Worm (Caenorhabditis elegans) whole organism, young adult: ENCODE data around the gene zip-3.

Experiments
- B0035.1 ChIP-seq: sonication (generic microtip); optimal IDR thresholded peaks from 2 replicates; lab custom pipeline; 2016; ENCODE audit warnings: missing genetic modification characterization, mild to moderate bottlenecking, missing compliant biosample characterization, missing genotype, missing genetic modification reagents
- D2030.7 ChIP-seq: fragments of 200-800 bp; sonication (Bioruptor generic); IDR thresholded peaks from 2 replicates; pipeline ENCODE4 v1.3.6; 2022; ENCODE audit warnings: missing genetic modification reagents, missing genetic modification characterization, missing compliant biosample characterization
- F22D6.2 ChIP-seq: sonication (generic microtip); optimal IDR thresholded peaks from 2 replicates; lab custom pipeline; 2016; ENCODE audit warnings: mild to moderate bottlenecking, missing genetic modification characterization, missing compliant biosample characterization
- F57A8.1 ChIP-seq: fragments of 200-800 bp; sonication (Bioruptor generic); optimal IDR thresholded peaks from 2 replicates; lab custom pipeline; 2018; ENCODE audit warnings: mild to moderate bottlenecking, missing genetic modification characterization, moderate library complexity, missing compliant biosample characterization
- K11D2.4 ChIP-seq: fragments of 200-800 bp; sonication (Bioruptor generic); IDR thresholded peaks from 2 replicates; pipeline ENCODE4 v1.3.6; 2022; ENCODE audit warnings: missing genetic modification reagents, missing genetic modification characterization, missing compliant biosample characterization
- ZK185.1 ChIP-seq: sonication (generic microtip); optimal IDR thresholded peaks from 2 replicates; lab custom pipeline; 2016; ENCODE audit warnings: mild to moderate bottlenecking, missing genetic modification characterization, missing compliant biosample characterization; ENCODE audit not compliant: poor library complexity, severe bottlenecking
- atf-7 ChIP-seq: sonication (generic microtip); optimal IDR thresholded peaks from 2 replicates; lab custom pipeline; 2017; ENCODE audit warnings: mild to moderate bottlenecking, missing genetic modification characterization, missing compliant biosample characterization
- cebp-1 ChIP-seq, 2 experiments: fragments of 200-800 bp in 1 of 2; sonication (Bioruptor generic) in 1 of 2; sonication (generic microtip) in 1 of 2; IDR thresholded peaks in 1 of 2; optimal IDR thresholded peaks in 1 of 2; 2 replicates each; pipeline versions ENCODE4 v1.3.6 to Lab custom; 2017 to 2022; ENCODE audit warnings: missing compliant biosample characterization in 2 of 2, missing genetic modification characterization in 2 of 2, mild to moderate bottlenecking in 1 of 2, missing genetic modification reagents in 1 of 2, moderate library complexity in 1 of 2
- cebp-2 ChIP-seq: fragments of 200-800 bp; sonication (Bioruptor generic); IDR thresholded peaks from 2 replicates; pipeline ENCODE4 v1.3.6; 2022; ENCODE audit warnings: missing genetic modification characterization, missing compliant biosample characterization
- ceh-100 ChIP-seq: fragments of 200-800 bp; sonication (Bioruptor generic); IDR thresholded peaks from 2 replicates; pipeline ENCODE4 v1.3.6; 2022; ENCODE audit warnings: missing genetic modification reagents, missing genetic modification characterization, missing compliant biosample characterization
- die-1 ChIP-seq: sonication (generic microtip); optimal IDR thresholded peaks from 2 replicates; lab custom pipeline; 2016; ENCODE audit warnings: missing genotype, mild to moderate bottlenecking, missing genetic modification characterization, missing compliant biosample characterization
- dox-1 ChIP-seq: fragments of 200-800 bp; sonication (Bioruptor generic); IDR thresholded peaks from 2 replicates; pipeline ENCODE4 v1.3.6; 2022; ENCODE audit warnings: missing genetic modification reagents, missing genetic modification characterization, missing compliant biosample characterization
- dpl-1 ChIP-seq: fragments of 150-350 bp; optimal IDR thresholded peaks from 2 replicates; lab custom pipeline; 2014; ENCODE audit warnings: missing biosample characterization, missing genetic modification reagents, missing genetic modification characterization
- egrh-3 ChIP-seq: fragments of 200-800 bp; sonication (Bioruptor generic); IDR thresholded peaks from 2 replicates; pipeline ENCODE4 v1.3.6; 2022; ENCODE audit warnings: missing genetic modification reagents, missing genetic modification characterization, missing compliant biosample characterization
- fkh-3 ChIP-seq: sonication (generic microtip); optimal IDR thresholded peaks from 2 replicates; lab custom pipeline; 2016; ENCODE audit warnings: mild to moderate bottlenecking, missing genetic modification characterization, missing compliant biosample characterization
- hlh-26 ChIP-seq: fragments of 200-800 bp; sonication (Bioruptor generic); conservative IDR thresholded peaks from 2 replicates; pipeline ENCODE4 v1.3.6; 2022; ENCODE audit warnings: missing genetic modification reagents, missing genetic modification characterization, missing compliant biosample characterization
- hmg-1.2 ChIP-seq: fragments of 200-800 bp; sonication (Bioruptor generic); IDR thresholded peaks from 2 replicates; pipeline ENCODE4 v1.3.6; 2022; ENCODE audit warnings: missing genetic modification reagents, missing genetic modification characterization, missing compliant biosample characterization
- hrde-1 ChIP-seq: sonication (generic microtip); optimal IDR thresholded peaks from 2 replicates; lab custom pipeline; 2016; ENCODE audit warnings: missing genetic modification characterization, mild to moderate bottlenecking, missing compliant biosample characterization, moderate library complexity, missing genotype, missing genetic modification reagents, borderline replicate concordance
- hsf-1 ChIP-seq: fragments of 200-800 bp; sonication (Bioruptor generic); IDR thresholded peaks from 2 replicates; pipeline ENCODE4 v1.3.6; 2022; ENCODE audit warnings: missing genetic modification reagents, missing genetic modification characterization, missing compliant biosample characterization
- let-607 ChIP-seq, 2 experiments: fragments of 200-800 bp in 1 of 2; sonication (Bioruptor generic) in 1 of 2; sonication (generic microtip) in 1 of 2; optimal IDR thresholded peaks; 2 replicates each; lab custom pipeline; 2016 to 2018; ENCODE audit warnings: mild to moderate bottlenecking in 2 of 2, missing compliant biosample characterization in 2 of 2, missing genetic modification characterization in 2 of 2, moderate library complexity in 2 of 2, missing genotype in 1 of 2
- lin-40 ChIP-seq: sonication (generic microtip); optimal IDR thresholded peaks from 2 replicates; lab custom pipeline; 2016; ENCODE audit warnings: missing genetic modification characterization, mild to moderate bottlenecking, missing compliant biosample characterization, missing genotype, missing genetic modification reagents
- lir-1 ChIP-seq: fragments of 200-800 bp; sonication (Bioruptor generic); conservative IDR thresholded peaks from 2 replicates; pipeline ENCODE4 v1.3.6; 2022; ENCODE audit warnings: missing genetic modification reagents, missing genetic modification characterization, missing compliant biosample characterization
- madf-3 ChIP-seq: fragments of 200-800 bp; sonication (Bioruptor generic); IDR thresholded peaks from 2 replicates; pipeline ENCODE4 v1.3.6; 2022; ENCODE audit warnings: missing genetic modification reagents, missing genetic modification characterization, missing compliant biosample characterization
- mel-28 ChIP-seq: sonication (generic microtip); optimal IDR thresholded peaks from 2 replicates; lab custom pipeline; 2016; ENCODE audit warnings: borderline replicate concordance, mild to moderate bottlenecking, missing genetic modification characterization, missing compliant biosample characterization
- nhr-80 ChIP-seq: sonication (generic microtip); optimal IDR thresholded peaks from 2 replicates; lab custom pipeline; 2016; ENCODE audit warnings: missing genetic modification characterization, missing compliant biosample characterization
- nhr-90 ChIP-seq: sonication (generic microtip); optimal IDR thresholded peaks from 2 replicates; lab custom pipeline; 2016; ENCODE audit warnings: missing genotype, mild to moderate bottlenecking, missing genetic modification characterization, missing compliant biosample characterization
- repo-1 ChIP-seq: sonication (generic microtip); optimal IDR thresholded peaks from 2 replicates; lab custom pipeline; 2017; ENCODE audit warnings: mild to moderate bottlenecking, missing genetic modification characterization, missing compliant biosample characterization
- sdz-38 ChIP-seq: sonication (generic microtip); optimal IDR thresholded peaks from 2 replicates; lab custom pipeline; 2016; ENCODE audit warnings: missing genotype, missing genetic modification characterization, missing compliant biosample characterization
- snpc-4 ChIP-seq, 5 experiments: fragments of 150-350 bp in 1 of 5; sonication (generic microtip) in 4 of 5; optimal IDR thresholded peaks; 2 replicates each; lab custom pipeline; 2014 to 2018; ENCODE audit warnings: missing genetic modification characterization in 5 of 5, missing biosample characterization in 3 of 5, antibody characterized with exemption in 2 of 5, mild to moderate bottlenecking in 2 of 5, missing compliant biosample characterization in 2 of 5, missing genotype in 2 of 5, moderate library complexity in 2 of 5, missing genetic modification reagents in 1 of 5
- tbp1 ChIP-seq: fragments of 200-800 bp; sonication (Bioruptor generic); optimal IDR thresholded peaks from 2 replicates; lab custom pipeline; 2018; ENCODE audit warnings: mild to moderate bottlenecking, missing genetic modification characterization, missing compliant biosample characterization
- tlf-1 ChIP-seq: fragments of 200-800 bp; sonication (Bioruptor generic); optimal IDR thresholded peaks from 2 replicates; lab custom pipeline; 2018; ENCODE audit warnings: mild to moderate bottlenecking, missing genetic modification characterization, missing compliant biosample characterization
- unc-62 ChIP-seq: fragments of 150-350 bp; optimal IDR thresholded peaks from 2 replicates; lab custom pipeline; 2014; ENCODE audit warnings: missing biosample characterization, missing genetic modification reagents, missing genetic modification characterization
- xnd-1 ChIP-seq: sonication (generic microtip); optimal IDR thresholded peaks from 2 replicates; lab custom pipeline; 2016; ENCODE audit warnings: missing genotype, missing genetic modification reagents, missing genetic modification characterization, missing compliant biosample characterization
- zfh-2 ChIP-seq: fragments of 200-800 bp; sonication (Bioruptor generic); conservative IDR thresholded peaks from 2 replicates; pipeline ENCODE4 v1.3.6; 2022; ENCODE audit warnings: missing genetic modification reagents, missing genetic modification characterization, missing compliant biosample characterization
- ztf-26 ChIP-seq: sonication (generic microtip); optimal IDR thresholded peaks from 2 replicates; lab custom pipeline; 2017; ENCODE audit warnings: missing genetic modification characterization, missing compliant biosample characterization
- ztf-28 ChIP-seq: fragments of 200-800 bp; sonication (Bioruptor generic); IDR thresholded peaks from 2 replicates; pipeline ENCODE4 v1.3.6; 2022; ENCODE audit warnings: missing genetic modification reagents, missing genetic modification characterization, missing compliant biosample characterization
- ztf-3 ChIP-seq: fragments of 200-800 bp; sonication (Bioruptor generic); optimal IDR thresholded peaks from 2 replicates; lab custom pipeline; 2018; ENCODE audit warnings: mild to moderate bottlenecking, missing genetic modification characterization, missing compliant biosample characterization

zip-3 gene

DNA sequence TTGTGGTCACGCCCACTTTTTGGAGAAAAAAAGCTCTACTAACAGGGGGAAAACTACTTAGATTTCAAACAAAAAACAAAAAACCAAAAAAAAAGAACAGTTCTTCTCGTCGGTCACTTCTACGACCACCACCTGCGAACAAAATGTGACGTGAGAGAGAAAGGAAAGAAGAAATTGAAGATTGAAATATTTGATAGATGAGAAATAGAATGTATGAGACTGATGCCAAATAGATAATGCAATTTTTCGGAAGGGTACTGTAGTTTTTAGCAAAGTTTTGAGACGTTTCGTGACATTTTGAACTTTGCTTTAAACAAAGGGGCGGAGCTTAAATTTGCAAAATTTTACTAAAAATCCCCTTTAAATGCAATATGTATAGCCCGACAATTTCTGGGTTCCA lies 2.3 kb downstream of the zip-3 start:
- TF ChIP-seq nhr-80 (tag; lab: Kevin White, UChicago) (peak; percentile 22), fkh-3 (tag; lab: Kevin White, UChicago) (no peak), ceh-100 (GFP tag; lab: Robert Waterston, UW) (no peak)
- TF ChIP-seq, all 124 proteins: peak for 1

DNA sequence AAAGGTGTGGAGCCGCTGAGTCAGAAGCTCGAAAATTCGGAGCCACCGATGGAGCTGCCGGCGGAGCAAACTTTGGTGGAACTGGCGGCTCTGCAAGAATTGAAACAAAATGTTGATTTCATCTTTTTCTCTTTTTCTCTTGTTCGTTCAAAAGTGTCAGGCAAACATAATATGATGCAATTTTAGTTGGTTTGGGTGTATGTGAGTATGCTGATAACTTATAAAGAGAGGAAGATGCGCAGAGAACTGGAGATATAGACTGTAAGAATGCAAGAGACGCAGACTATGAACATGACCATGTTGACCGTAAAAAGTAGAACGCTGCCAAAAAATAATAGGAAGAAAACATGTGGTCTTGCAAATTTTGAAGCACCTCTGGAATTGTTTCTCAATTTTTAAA lies 3.2 kb downstream of the zip-3 start:
- TF ChIP-seq repo-1 (no peak), xnd-1 (no peak), K11D2.4 (GFP tag; lab: Robert Waterston, UW) (no peak), hrde-1 (no peak), lin-40 (tag; lab: Kevin White, UChicago) (peak; percentile 50), tbp1 (GFP tag; lab: Kevin White, UChicago) (peak; percentile 19), dpl-1 (GFP tag; lab: Kevin White, UChicago) (no peak), lir-1 (GFP tag; lab: Robert Waterston, UW) (no peak), snpc-4 (GFP tag; optimal IDR thresholded peaks at IDR 0.05; lab: Kevin White, UChicago) (no peak), snpc-4 (tag; optimal IDR thresholded peaks at IDR 0.05; lab: Kevin White, UChicago) (peak in 2 of 4 experiments; percentile 48 to 61), let-607 (tag; optimal IDR thresholded peaks at IDR 0.05; lab: Kevin White, UChicago) (no peak), mel-28 (tag; lab: Kevin White, UChicago) (no peak), madf-3 (GFP tag; lab: Robert Waterston, UW) (no peak), F57A8.1 (GFP tag; lab: Kevin White, UChicago) (no peak), die-1 (tag; lab: Kevin White, UChicago) (no peak), ztf-26 (tag; lab: Kevin White, UChicago) (peak; percentile 60), B0035.1 (tag; lab: Kevin White, UChicago) (no peak), nhr-80 (tag; lab: Kevin White, UChicago) (peak; percentile 86), hsf-1 (no peak), ztf-3 (GFP tag; lab: Kevin White, UChicago) (no peak), sdz-38 (no peak), cebp-2 (GFP tag; lab: Robert Waterston, UW) (0 out of 2 replicates have a peak, but pooled peaks have one; percentile 79), dox-1 (GFP tag; lab: Robert Waterston, UW) (peak; percentile 42), fkh-3 (tag; lab: Kevin White, UChicago) (no peak), cebp-1 (GFP tag; IDR thresholded peaks at IDR 0.05; lab: Robert Waterston, UW) (no peak), cebp-1 (tag; optimal IDR thresholded peaks at IDR 0.05; lab: Kevin White, UChicago) (peak; percentile 34), hmg-1.2 (GFP tag; lab: Robert Waterston, UW) (peak; percentile 61), hlh-26 (no peak), ZK185.1 (no peak), ztf-28 (no peak), atf-7 (tag; lab: Kevin White, UChicago) (no peak), tlf-1 (GFP tag; lab: Kevin White, UChicago) (no peak), zfh-2 (GFP tag; lab: Robert Waterston, UW) (peak; percentile 31; the same call in 1 of the 2 replicates), F22D6.2 (tag; lab: Kevin White, UChicago) (no peak)
- TF ChIP-seq, all 124 proteins: peak for 10

DNA sequence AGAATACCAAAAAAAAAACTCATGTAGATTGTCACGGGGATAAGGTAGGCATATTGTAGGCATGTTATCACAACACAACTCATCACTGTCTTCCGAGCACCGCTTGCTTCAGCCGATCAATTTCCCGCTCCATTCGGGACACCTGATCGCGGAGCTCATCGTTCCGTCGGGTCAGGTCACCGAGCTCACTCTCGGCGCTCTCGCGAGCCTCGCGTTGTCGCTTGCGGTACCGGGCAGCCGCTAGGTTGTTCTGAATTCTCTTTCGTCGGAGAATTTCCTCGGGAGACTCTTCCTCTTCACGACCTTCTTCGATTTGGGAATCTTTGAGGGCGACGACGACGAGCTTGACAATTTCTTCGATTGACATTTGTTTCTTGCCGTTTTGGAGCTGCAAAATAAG lies 5.3 kb downstream of the zip-3 start:
- peak; percentile 66; the same call in 1 of the 2 replicates for TF ChIP-seq egrh-3 (GFP tag; lab: Robert Waterston, UW)
- TF ChIP-seq nhr-90, result no peak
- TF ChIP-seq D2030.7 (GFP tag; lab: Robert Waterston, UW), result no peak
- TF ChIP-seq unc-62, result no peak
- TF ChIP-seq zfh-2 (GFP tag; lab: Robert Waterston, UW), result peak; percentile 77
